Worm (Caenorhabditis elegans) whole organism, young adult: ENCODE results near the gene arcp-1.

Experiments used
- F55B11.4 ChIP-seq: sonication (generic microtip); optimal IDR thresholded peaks from 2 replicates; lab custom pipeline; 2016; ENCODE audit warnings: missing compliant biosample characterization, missing genetic modification characterization, borderline replicate concordance; ENCODE audit not compliant: insufficient read depth
- egrh-3 ChIP-seq: fragments of 200-800 bp; sonication (Bioruptor generic); IDR thresholded peaks from 2 replicates; pipeline ENCODE4 v1.3.6; 2022; ENCODE audit warnings: missing genetic modification reagents, missing genetic modification characterization, missing compliant biosample characterization
- gei-17 ChIP-seq: fragments of 200-800 bp; sonication (Bioruptor generic); optimal IDR thresholded peaks from 2 replicates; lab custom pipeline; 2018; ENCODE audit warnings: mild to moderate bottlenecking, missing genetic modification characterization, missing compliant biosample characterization
- madf-3 ChIP-seq: fragments of 200-800 bp; sonication (Bioruptor generic); IDR thresholded peaks from 2 replicates; pipeline ENCODE4 v1.3.6; 2022; ENCODE audit warnings: missing genetic modification reagents, missing genetic modification characterization, missing compliant biosample characterization
- pha-4 ChIP-seq: fragments of 150-350 bp; sonication (generic microtip); optimal IDR thresholded peaks from 2 replicates; lab custom pipeline; 2014; ENCODE audit warnings: missing biosample characterization, missing genetic modification reagents, missing genetic modification characterization
- unc-62 ChIP-seq: fragments of 150-350 bp; optimal IDR thresholded peaks from 2 replicates; lab custom pipeline; 2014; ENCODE audit warnings: missing biosample characterization, missing genetic modification reagents, missing genetic modification characterization

DNA sequence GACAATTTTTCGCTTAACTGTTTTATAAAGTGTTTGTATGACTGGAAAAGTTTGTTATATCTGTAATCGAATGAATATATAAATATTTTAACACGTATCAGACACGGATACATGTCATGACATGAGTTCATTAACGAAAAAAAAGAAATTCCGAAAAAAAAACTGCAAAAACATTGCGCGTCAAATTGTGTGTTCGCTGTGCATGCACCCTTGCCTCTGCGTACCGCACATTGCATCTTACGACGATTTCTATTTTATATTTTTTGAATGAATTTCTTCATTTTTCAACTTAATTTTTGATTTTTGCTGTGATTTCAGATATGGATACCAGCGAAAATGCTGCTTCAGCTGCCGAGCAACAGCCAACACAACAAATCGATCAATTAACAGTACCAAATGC is 54.2 kb downstream of the arcp-1 start, which contains the start of gene wdr-5.1:
- TF ChIP-seq unc-62 (GFP tag; lab: Kevin White, UChicago), result no peak
- TF ChIP-seq F55B11.4 (tag; lab: Kevin White, UChicago), result no peak
- no peak for TF ChIP-seq madf-3 (GFP tag; lab: Robert Waterston, UW)
- TF ChIP-seq egrh-3, result no peak
- no peak for TF ChIP-seq gei-17 (GFP tag; lab: Kevin White, UChicago)
- no peak for TF ChIP-seq pha-4 (tag; lab: Kevin White, UChicago)
